Worm (Caenorhabditis elegans) whole organism, early embryonic: ENCODE results near the gene gop-1.

ENCODE experiments used
- B0310.2 ChIP-seq: sonication (generic microtip); optimal IDR thresholded peaks from 2 replicates; lab custom pipeline; 2016; ENCODE audit warnings: mild to moderate bottlenecking, missing genetic modification characterization, missing compliant biosample characterization
- F13C5.2 ChIP-seq: sonication (generic microtip); optimal IDR thresholded peaks from 2 replicates; lab custom pipeline; 2017; ENCODE audit warnings: mild to moderate bottlenecking, missing genetic modification characterization, inconsistent platforms, missing compliant biosample characterization
- aly-1 ChIP-seq: sonication (generic microtip); optimal IDR thresholded peaks from 2 replicates; lab custom pipeline; 2016; ENCODE audit warnings: missing genetic modification characterization, missing compliant biosample characterization
- ama-1 ChIP-seq: fragments of 150-350 bp; optimal IDR thresholded peaks from 2 replicates; lab custom pipeline; 2014
- ceh-13 ChIP-seq: fragments of 200-800 bp; sonication (Bioruptor generic); optimal IDR thresholded peaks from 2 replicates; lab custom pipeline; 2018; ENCODE audit warnings: mild to moderate bottlenecking, missing genetic modification characterization, missing compliant biosample characterization
- ceh-36 ChIP-seq: sonication (generic microtip); optimal IDR thresholded peaks from 2 replicates; lab custom pipeline; 2016; ENCODE audit warnings: missing genetic modification characterization, inconsistent platforms, missing compliant biosample characterization
- ets-7 ChIP-seq: sonication (generic microtip); optimal IDR thresholded peaks from 2 replicates; lab custom pipeline; 2016; ENCODE audit warnings: missing genotype, missing genetic modification characterization, missing compliant biosample characterization
- flt-1 ChIP-seq: fragments of 200-800 bp; sonication (Bioruptor generic); IDR thresholded peaks from 2 replicates; pipeline ENCODE4 v1.3.6; 2022; ENCODE audit warnings: missing genetic modification characterization, missing compliant biosample characterization
- hmbx-1 ChIP-seq: sonication (generic microtip); optimal IDR thresholded peaks from 2 replicates; lab custom pipeline; 2016; ENCODE audit warnings: mild to moderate bottlenecking, missing genetic modification characterization, missing compliant biosample characterization
- hnd-1 ChIP-seq: sonication (generic microtip); optimal IDR thresholded peaks from 2 replicates; lab custom pipeline; 2016; ENCODE audit warnings: missing genetic modification characterization, missing compliant biosample characterization
- pes-1 ChIP-seq: fragments of 200-800 bp; sonication (Bioruptor generic); IDR thresholded peaks from 2 replicates; pipeline ENCODE4 v1.3.6; 2022; ENCODE audit warnings: missing genetic modification reagents, missing genetic modification characterization, missing compliant biosample characterization
- scrt-1 ChIP-seq: fragments of 200-800 bp; sonication (Bioruptor generic); IDR thresholded peaks from 2 replicates; pipeline ENCODE4 v1.3.6; 2022; ENCODE audit warnings: missing genetic modification characterization, missing compliant biosample characterization
- tbx-11 ChIP-seq: fragments of 200-800 bp; sonication (Bioruptor generic); IDR thresholded peaks from 2 replicates; pipeline ENCODE4 v1.3.6; 2022; ENCODE audit warnings: missing genetic modification characterization, missing compliant biosample characterization
- tbx-37 ChIP-seq: fragments of 200-800 bp; sonication (Bioruptor generic); conservative IDR thresholded peaks from 2 replicates; pipeline ENCODE4 v1.3.6; 2022; ENCODE audit warnings: missing genetic modification reagents, missing genetic modification characterization, missing compliant biosample characterization

DNA sequence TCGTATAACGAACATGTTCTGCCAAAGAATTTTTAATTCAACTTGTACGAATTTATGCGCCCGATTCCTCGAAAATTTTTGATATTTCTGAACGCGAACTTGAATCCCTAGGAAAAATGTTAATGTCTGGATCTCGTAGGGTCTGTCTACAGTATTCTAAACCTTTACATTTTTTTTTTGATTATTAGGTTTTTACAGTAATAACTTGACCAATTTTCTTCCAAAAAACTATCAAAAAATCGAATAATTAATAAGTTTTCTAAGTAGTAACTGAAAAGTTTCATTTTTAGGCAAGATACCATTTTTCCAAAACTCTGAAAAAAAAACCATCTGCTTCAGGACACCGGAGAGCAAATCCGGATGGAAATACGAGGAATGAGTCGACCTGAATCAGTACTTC, 40.0 kb downstream of the gop-1 start:
- TF ChIP-seq scrt-1 (GFP tag; lab: Robert Waterston, UW) (no peak), tbx-11 (GFP tag; lab: Robert Waterston, UW) (no peak), ceh-13 (no peak), pes-1 (GFP tag; lab: Robert Waterston, UW) (no peak), ama-1 (lab: Kevin White, UChicago) (no peak), flt-1 (GFP tag; lab: Robert Waterston, UW) (no peak), B0310.2 (tag; lab: Kevin White, UChicago) (no peak), tbx-37 (GFP tag; lab: Robert Waterston, UW) (no peak), F13C5.2 (tag; lab: Kevin White, UChicago) (no peak), hnd-1 (tag; lab: Kevin White, UChicago) (no peak), aly-1 (tag; lab: Kevin White, UChicago) (no peak), hmbx-1 (tag; lab: Kevin White, UChicago) (no peak), ceh-36 (tag; lab: Kevin White, UChicago) (no peak), ets-7 (no peak)
